Fruit fly (Drosophila melanogaster) whole organism, embryonic: ENCODE results near the gene Pgm1.

ENCODE experiments used
- BtbVII ChIP-seq: fragments of 200-800 bp; sonication (Bioruptor generic); optimal IDR thresholded peaks from 3 replicates; lab custom pipeline; 2017; ENCODE audit warnings: missing biosample characterization, mild to moderate bottlenecking, missing genetic modification characterization
- CG10147 ChIP-seq: fragments of 200-800 bp; sonication (Bioruptor generic); optimal IDR thresholded peaks from 2 replicates; lab custom pipeline; 2019; ENCODE audit warnings: missing biosample characterization, mild to moderate bottlenecking, missing genetic modification characterization, moderate library complexity
- CG10979 ChIP-seq: fragments of 200-800 bp; sonication (Bioruptor generic); optimal IDR thresholded peaks from 2 replicates; lab custom pipeline; 2018; ENCODE audit warnings: missing biosample characterization, mild to moderate bottlenecking, missing genetic modification characterization, moderate library complexity
- CG13775 ChIP-seq: fragments of 200-800 bp; sonication (Bioruptor generic); optimal IDR thresholded peaks from 3 replicates; lab custom pipeline; 2017; ENCODE audit warnings: missing biosample characterization, mild to moderate bottlenecking, missing genetic modification characterization
- CG16813 ChIP-seq: fragments of 200-800 bp; sonication (Bioruptor generic); IDR thresholded peaks from 3 replicates; pipeline ENCODE4 v1.3.6; 2022; ENCODE audit warnings: missing biosample characterization, missing genetic modification characterization; ENCODE audit not compliant: partially characterized antibody
- CG17186 ChIP-seq: fragments of 200-800 bp; sonication (Bioruptor generic); optimal IDR thresholded peaks from 3 replicates; lab custom pipeline; 2017; ENCODE audit warnings: missing biosample characterization, missing genetic modification reagents, missing genetic modification characterization
- CG17612 ChIP-seq: fragments of 200-800 bp; sonication (Bioruptor generic); IDR thresholded peaks from 2 replicates; pipeline ENCODE4 v1.3.6; 2022; ENCODE audit warnings: missing biosample characterization, missing genetic modification characterization
- CG1832 ChIP-seq: fragments of 200-800 bp; sonication (Bioruptor generic); optimal IDR thresholded peaks from 2 replicates; lab custom pipeline; 2017; ENCODE audit warnings: missing biosample characterization, mild to moderate bottlenecking, missing genetic modification characterization, inconsistent platforms
- CG2199 ChIP-seq: fragments of 200-800 bp; sonication (Bioruptor generic); IDR thresholded peaks from 3 replicates; pipeline ENCODE4 v1.3.6; 2022; ENCODE audit warnings: missing biosample characterization, missing genetic modification characterization
- CG3065 ChIP-seq: fragments of 200-800 bp; sonication (Bioruptor generic); optimal IDR thresholded peaks from 2 replicates; lab custom pipeline; 2016; ENCODE audit warnings: missing biosample characterization, missing genetic modification characterization
- CG3163 ChIP-seq: fragments of 200-800 bp; sonication (Bioruptor generic); optimal IDR thresholded peaks from 3 replicates; lab custom pipeline; 2016; ENCODE audit warnings: missing biosample characterization, missing genetic modification characterization
- CG32532 ChIP-seq: fragments of 200-800 bp; sonication (Bioruptor generic); IDR thresholded peaks from 2 replicates; pipeline ENCODE4 v1.3.6; 2022; ENCODE audit warnings: missing biosample characterization, missing genetic modification characterization
- CG4424 ChIP-seq: fragments of 200-800 bp; sonication (Bioruptor generic); optimal IDR thresholded peaks from 3 replicates; lab custom pipeline; 2016; ENCODE audit warnings: missing biosample characterization, missing genetic modification characterization
- CG4730 ChIP-seq: fragments of 200-800 bp; sonication (Bioruptor generic); IDR thresholded peaks from 2 replicates; pipeline ENCODE4 v1.3.6; 2022; ENCODE audit warnings: missing biosample characterization, missing genetic modification characterization
- CG5245 ChIP-seq: fragments of 200-800 bp; sonication (Bioruptor generic); optimal IDR thresholded peaks from 3 replicates; lab custom pipeline; 2016; ENCODE audit warnings: missing biosample characterization, missing genetic modification characterization
- CG6175 ChIP-seq: fragments of 200-800 bp; sonication (Bioruptor generic); IDR thresholded peaks from 3 replicates; pipeline ENCODE4 v1.3.6; 2022; ENCODE audit warnings: missing biosample characterization, missing genetic modification characterization
- CG7357 ChIP-seq: fragments of 200-800 bp; sonication (Bioruptor generic); IDR thresholded peaks from 3 replicates; pipeline ENCODE4 v1.3.6; 2022; ENCODE audit warnings: missing biosample characterization, missing genetic modification characterization
- CG7372 ChIP-seq: fragments of 200-800 bp; sonication (Bioruptor generic); IDR thresholded peaks from 2 replicates; pipeline ENCODE4 v1.3.6; 2022; ENCODE audit warnings: missing biosample characterization, missing genetic modification characterization
- CG7987 ChIP-seq: fragments of 200-800 bp; sonication (Bioruptor generic); optimal IDR thresholded peaks from 2 replicates; lab custom pipeline; 2018; ENCODE audit warnings: missing biosample characterization, mild to moderate bottlenecking, missing genetic modification characterization, moderate library complexity
- CG8281 ChIP-seq: fragments of 200-800 bp; sonication (Bioruptor generic); optimal IDR thresholded peaks from 2 replicates; lab custom pipeline; 2018; ENCODE audit warnings: missing biosample characterization, mild to moderate bottlenecking, missing genetic modification characterization, moderate library complexity
- CG9932 ChIP-seq: fragments of 200-800 bp; sonication (Bioruptor generic); IDR thresholded peaks from 2 replicates; pipeline ENCODE4 v1.3.6; 2022; ENCODE audit warnings: missing biosample characterization, missing genetic modification characterization
- Camta ChIP-seq: fragments of 200-800 bp; sonication (Bioruptor generic); optimal IDR thresholded peaks from 2 replicates; lab custom pipeline; 2016; ENCODE audit warnings: missing biosample characterization, missing genetic modification characterization
- Deaf1 ChIP-seq: fragments of 200-800 bp; optimal IDR thresholded peaks from 3 replicates; lab custom pipeline; 2019; ENCODE audit warnings: missing biosample characterization, mild to moderate bottlenecking, missing genetic modification characterization, moderate library complexity
- Elba2 ChIP-seq: fragments of 200-800 bp; sonication (Bioruptor generic); optimal IDR thresholded peaks from 3 replicates; lab custom pipeline; 2016; ENCODE audit warnings: missing biosample characterization, missing genetic modification characterization
- Ets65A ChIP-seq: fragments of 200-800 bp; sonication (Bioruptor generic); peaks from one replicate; lab custom pipeline; 2016; ENCODE audit warnings: missing biosample characterization, missing genetic modification characterization
- Lhr ChIP-seq: fragments of 200-800 bp; sonication (Bioruptor generic); optimal IDR thresholded peaks from 3 replicates; lab custom pipeline; 2017; ENCODE audit warnings: mild to moderate bottlenecking, missing biosample characterization, missing genetic modification reagents, missing genetic modification characterization
- Myb ChIP-seq: fragments of 200-800 bp; sonication (Bioruptor generic); optimal IDR thresholded peaks from 2 replicates; lab custom pipeline; 2016; ENCODE audit warnings: missing biosample characterization, missing genetic modification characterization
- NC2β ChIP-seq: fragments of 200-800 bp; sonication (Bioruptor generic); optimal IDR thresholded peaks from 2 replicates; lab custom pipeline; 2016; ENCODE audit warnings: missing biosample characterization, missing genetic modification characterization
- NFAT ChIP-seq: fragments of 200-800 bp; sonication (Bioruptor generic); IDR thresholded peaks from 2 replicates; pipeline ENCODE4 v1.3.6; 2022; ENCODE audit warnings: missing biosample characterization, missing genetic modification characterization
- Nf-YC ChIP-seq: fragments of 200-800 bp; optimal IDR thresholded peaks from 3 replicates; lab custom pipeline; 2019; ENCODE audit warnings: missing biosample characterization, mild to moderate bottlenecking, missing genetic modification characterization, moderate library complexity
- Spps ChIP-seq: fragments of 200-800 bp; sonication (Bioruptor generic); optimal IDR thresholded peaks from 2 replicates; lab custom pipeline; 2018; ENCODE audit warnings: missing biosample characterization, mild to moderate bottlenecking, missing genetic modification characterization
- Tbp ChIP-seq: fragments of >200 bp; optimal IDR thresholded peaks from 2 replicates; lab custom pipeline; 2018; ENCODE audit warnings: missing biosample characterization, missing genetic modification characterization
- Trl ChIP-seq, 3 experiments: fragments of >200 bp in 2 of 3; fragments of 200-800 bp in 1 of 3; sonication (Bioruptor generic) in 1 of 3; optimal IDR thresholded peaks; 2 replicates in 1 of 3; 3 replicates in 2 of 3; lab custom pipeline; 2016 to 2017; ENCODE audit warnings: missing biosample characterization in 1 of 3, missing genetic modification characterization in 1 of 3
- abd-A ChIP-seq: fragments of 200-800 bp; sonication (Bioruptor generic); optimal IDR thresholded peaks from 3 replicates; lab custom pipeline; 2019; ENCODE audit warnings: missing biosample characterization, mild to moderate bottlenecking, missing genetic modification characterization, moderate library complexity
- ara ChIP-seq: fragments of 200-800 bp; sonication (Bioruptor generic); IDR thresholded peaks from 2 replicates; pipeline ENCODE4 v1.3.6; 2022; ENCODE audit warnings: missing biosample characterization, missing genetic modification characterization
- ase ChIP-seq: fragments of 200-800 bp; sonication (Bioruptor generic); IDR thresholded peaks from 3 replicates; pipeline ENCODE4 v1.3.6; 2022; ENCODE audit warnings: missing biosample characterization, missing genetic modification characterization
- chn ChIP-seq: fragments of 200-800 bp; sonication (Bioruptor generic); optimal IDR thresholded peaks from 2 replicates; lab custom pipeline; 2016; ENCODE audit warnings: missing biosample characterization, missing genetic modification characterization
- croc ChIP-seq: fragments of 200-800 bp; sonication (Bioruptor generic); conservative IDR thresholded peaks from 3 replicates; pipeline ENCODE4 v1.3.6; 2022; ENCODE audit warnings: missing biosample characterization, missing genetic modification characterization
- crp ChIP-seq, 2 experiments: fragments of 200-800 bp; sonication (Bioruptor generic); optimal IDR thresholded peaks; 2 replicates in 1 of 2; 3 replicates in 1 of 2; lab custom pipeline; 2017; ENCODE audit warnings: missing biosample characterization in 2 of 2, missing genetic modification characterization in 2 of 2, mild to moderate bottlenecking in 1 of 2, moderate library complexity in 1 of 2
- dan ChIP-seq: fragments of 200-800 bp; sonication (Bioruptor generic); IDR thresholded peaks from 2 replicates; pipeline ENCODE4 v1.3.6; 2022; ENCODE audit warnings: missing biosample characterization, missing genetic modification characterization
- dmrt99B ChIP-seq: fragments of 200-800 bp; sonication (Bioruptor generic); optimal IDR thresholded peaks from 2 replicates; lab custom pipeline; 2018; ENCODE audit warnings: missing biosample characterization, mild to moderate bottlenecking, missing genetic modification characterization, moderate library complexity
- gfzf ChIP-seq: fragments of 200-800 bp; sonication (Bioruptor generic); optimal IDR thresholded peaks from 2 replicates; lab custom pipeline; 2016; ENCODE audit warnings: missing biosample characterization, mild to moderate bottlenecking, missing genetic modification characterization, moderate library complexity
- lola ChIP-seq, 3 experiments: fragments of >200 bp in 2 of 3; fragments of 200-800 bp in 1 of 3; sonication (Bioruptor generic) in 1 of 3; optimal IDR thresholded peaks; 2 replicates each; lab custom pipeline; 2017 to 2019; ENCODE audit warnings: missing biosample characterization in 3 of 3, missing genetic modification characterization in 3 of 3, mild to moderate bottlenecking in 1 of 3, moderate library complexity in 1 of 3
- maf-S ChIP-seq: fragments of 200-800 bp; sonication (Bioruptor generic); optimal IDR thresholded peaks from 2 replicates; lab custom pipeline; 2016; ENCODE audit warnings: missing biosample characterization, missing genetic modification characterization
- mam ChIP-seq: fragments of 200-800 bp; sonication (Bioruptor generic); optimal IDR thresholded peaks from 3 replicates; lab custom pipeline; 2016; ENCODE audit warnings: missing biosample characterization, missing genetic modification characterization
- salm ChIP-seq: fragments of 200-800 bp; sonication (Bioruptor generic); optimal IDR thresholded peaks from 2 replicates; lab custom pipeline; 2018; ENCODE audit warnings: missing biosample characterization, mild to moderate bottlenecking, missing genetic modification characterization
- sob ChIP-seq: fragments of 200-800 bp; sonication (Bioruptor generic); IDR thresholded peaks from 2 replicates; pipeline ENCODE4 v1.3.6; 2022; ENCODE audit warnings: missing biosample characterization, missing genetic modification characterization
- yki ChIP-seq: fragments of >200 bp; optimal IDR thresholded peaks from 3 replicates; lab custom pipeline; 2018
- zf30C ChIP-seq: fragments of 200-800 bp; sonication (Bioruptor generic); optimal IDR thresholded peaks from 3 replicates; lab custom pipeline; 2018; ENCODE audit warnings: missing biosample characterization, mild to moderate bottlenecking, missing genetic modification characterization

Pgm1 gene

DNA sequence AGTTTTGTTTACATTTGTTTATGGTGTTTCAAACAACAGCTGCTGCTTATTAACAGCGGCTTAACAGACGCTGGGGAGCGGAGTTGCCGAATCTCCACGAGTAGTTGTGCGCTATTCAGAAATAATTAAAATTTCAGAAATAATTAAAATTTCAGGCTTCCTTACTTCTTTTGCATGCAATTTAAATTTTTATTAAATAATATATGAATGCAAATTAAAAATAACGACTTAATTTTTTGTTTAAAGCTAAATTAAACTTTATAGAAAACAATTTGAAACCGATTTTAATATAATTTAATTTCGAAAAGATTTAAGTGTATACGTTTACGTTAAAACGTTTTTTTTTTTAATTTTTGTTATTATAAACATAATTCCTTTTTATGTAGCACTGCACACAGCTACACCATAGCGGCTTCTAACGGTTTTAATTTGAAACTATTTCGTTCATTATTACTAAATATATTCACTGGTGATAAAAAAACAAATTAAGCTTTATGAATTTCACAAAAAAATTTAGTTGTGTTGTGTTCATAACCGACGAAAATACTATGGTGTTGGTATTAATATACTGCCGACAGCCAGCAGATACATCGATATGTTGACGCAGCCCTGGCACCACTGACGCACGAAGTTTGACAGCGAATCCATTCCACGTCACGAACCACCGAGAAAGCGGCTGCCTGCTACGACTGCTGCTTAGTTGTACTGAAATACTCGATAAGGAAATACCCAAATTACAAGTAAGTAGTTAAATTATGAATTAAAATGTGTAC is 828 bp upstream of the Pgm1 start, which contains the start of gene SsRbeta (continued):
- peak; percentile 61 for TF ChIP-seq NC2β (GFP tag; lab: Kevin White, UChicago)
- TF ChIP-seq Camta: no peak
- peak; percentile 20; the same call in 1 of the 2 replicates for TF ChIP-seq ara (GFP tag; lab: Robert Waterston, UW)
- TF ChIP-seq chn (GFP tag; lab: Kevin White, UChicago): no peak
- TF ChIP-seq salm (tag; lab: Kevin White, UChicago): no peak
- no peak for TF ChIP-seq abd-A (tag; lab: Kevin White, UChicago)
- no peak for TF ChIP-seq CG6175 (GFP tag; lab: Robert Waterston, UW)
- peak; percentile 13 for TF ChIP-seq dmrt99B (tag; lab: Kevin White, UChicago)
- TF ChIP-seq CG7987: peak; percentile 66
- peak; percentile 48 for TF ChIP-seq CG4424 (GFP tag; lab: Kevin White, UChicago)
- peak; percentile 76 for TF ChIP-seq CG9932 (GFP tag; lab: Robert Waterston, UW)
- TF ChIP-seq CG7357: 0 out of 3 replicates have a peak, but pooled peaks have one; percentile 6
- no peak for TF ChIP-seq CG5245
- TF ChIP-seq CG10979: no peak
- TF ChIP-seq CG13775 (GFP tag; lab: Kevin White, UChicago): peak; percentile 67
- peak; percentile 51 for TF ChIP-seq gfzf (GFP tag; lab: Kevin White, UChicago)
- TF ChIP-seq Tbp (GFP tag; lab: Kevin White, UChicago): peak; percentile 33
- TF ChIP-seq zf30C (GFP tag; lab: Kevin White, UChicago): no peak
- TF ChIP-seq Trl (optimal IDR thresholded peaks at IDR 0.05; lab: Kevin White, UChicago): no peak
- no peak for TF ChIP-seq Trl (GFP tag; optimal IDR thresholded peaks at IDR 0.05; lab: Kevin White, UChicago)
- TF ChIP-seq CG4730: peak; percentile 37
- peak; percentile 69 for TF ChIP-seq CG16813 (GFP tag; lab: Robert Waterston, UW)
- TF ChIP-seq croc (GFP tag; lab: Robert Waterston, UW): no peak
- TF ChIP-seq sob (GFP tag; lab: Robert Waterston, UW): peak; percentile 44
- no peak for TF ChIP-seq Spps
- TF ChIP-seq CG32532 (GFP tag; lab: Robert Waterston, UW): peak; percentile 85
- TF ChIP-seq ase: peak; percentile 74; the same call in 2 of the 3 replicates
- TF ChIP-seq maf-S (GFP tag; lab: Kevin White, UChicago): no peak
- no peak for TF ChIP-seq CG3163
- TF ChIP-seq Nf-YC (tag; lab: Kevin White, UChicago): no peak
- TF ChIP-seq CG10147 (GFP tag; lab: Kevin White, UChicago): no peak
- TF ChIP-seq lola (GFP tag; optimal IDR thresholded peaks at IDR 0.05; lab: Kevin White, UChicago): peak in 1 of 3 experiments; percentile 32
- TF ChIP-seq CG3065 (GFP tag; lab: Kevin White, UChicago): no peak
- peak; percentile 63 for TF ChIP-seq Myb (GFP tag; lab: Kevin White, UChicago)
- TF ChIP-seq CG8281 (tag; lab: Kevin White, UChicago): no peak
- peak; percentile 49 for TF ChIP-seq CG17186 (GFP tag; lab: Kevin White, UChicago)
- TF ChIP-seq crp (GFP tag; optimal IDR thresholded peaks at IDR 0.05; lab: Kevin White, UChicago): peak in 1 of 2 experiments; percentile 49
- no peak for TF ChIP-seq CG1832 (GFP tag; lab: Kevin White, UChicago)
- 0 out of 3 replicates have a peak, but pooled peaks have one; percentile 17 for TF ChIP-seq CG2199 (GFP tag; lab: Robert Waterston, UW)
- TF ChIP-seq BtbVII (GFP tag; lab: Kevin White, UChicago): peak; percentile 19
- no peak for TF ChIP-seq dan
- TF ChIP-seq Elba2 (GFP tag; lab: Kevin White, UChicago): no peak
- TF ChIP-seq Deaf1 (tag; lab: Kevin White, UChicago): peak; percentile 96
- TF ChIP-seq NFAT (GFP tag; lab: Robert Waterston, UW): peak; percentile 81
- peak; percentile 37; the same call in 1 of the 2 replicates for TF ChIP-seq CG17612 (GFP tag; lab: Robert Waterston, UW)
- TF ChIP-seq Ets65A (GFP tag; lab: Kevin White, UChicago): peak; percentile 89
- TF ChIP-seq yki (lab: Kevin White, UChicago): no peak
- TF ChIP-seq CG7372: peak; percentile 58
- no peak for TF ChIP-seq mam (GFP tag; lab: Kevin White, UChicago)
- TF ChIP-seq Lhr (GFP tag; lab: Kevin White, UChicago): peak; percentile 18
